Fruit fly (Drosophila melanogaster) whole organism: ENCODE measurements around the gene CG31075.

Source experiments
- CG8478 ChIP-seq: fragments of >200 bp; optimal IDR thresholded peaks from 2 replicates; lab custom pipeline; 2018; ENCODE audit warnings: inconsistent platforms
- Dll ChIP-seq: fragments of >200 bp; optimal IDR thresholded peaks from 2 replicates; lab custom pipeline; 2017
- EcR ChIP-seq, 2 experiments: fragments of >200 bp; optimal IDR thresholded peaks; 2 replicates each; lab custom pipeline; 2017; ENCODE audit warnings: missing biosample characterization in 2 of 2, missing genetic modification characterization in 2 of 2, missing genetic modification reagents in 2 of 2
- pan ChIP-seq: fragments of >200 bp; optimal IDR thresholded peaks from 2 replicates; lab custom pipeline; 2017
- psq ChIP-seq: fragments of >200 bp; optimal IDR thresholded peaks from 2 replicates; lab custom pipeline; 2017
- usp ChIP-seq: fragments of >200 bp; optimal IDR thresholded peaks from 2 replicates; lab custom pipeline; 2017; ENCODE audit warnings: missing biosample characterization, missing genetic modification characterization, mixed read lengths

Gene CG31075

DNA sequence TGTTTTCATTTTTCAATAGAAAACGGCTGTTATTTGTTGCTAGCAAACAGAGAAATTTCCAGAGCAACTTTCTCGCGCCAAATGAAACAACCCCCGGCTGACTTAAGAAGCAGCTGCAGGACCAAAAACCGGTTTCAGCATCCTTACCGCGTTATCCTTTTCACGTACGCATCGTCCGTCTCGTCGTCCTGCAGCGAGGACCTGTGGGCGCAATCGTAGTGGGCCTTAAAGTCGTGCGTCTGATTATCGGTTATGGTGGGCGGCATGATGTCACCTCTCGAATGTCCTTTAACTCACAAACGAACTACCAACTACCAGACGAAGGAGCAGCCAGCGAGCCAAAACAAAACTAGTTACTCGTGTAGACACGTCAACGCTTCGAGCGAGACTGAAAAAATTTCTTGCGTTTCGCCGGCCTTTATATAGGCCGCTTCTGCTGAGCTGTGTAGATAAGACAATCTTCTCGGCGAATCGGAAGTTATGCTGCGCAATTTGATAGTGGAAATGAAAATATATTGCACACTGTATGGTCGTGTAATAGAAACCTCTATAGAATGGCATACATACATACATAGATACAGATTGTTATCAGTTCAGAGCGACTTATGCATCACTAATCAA is 35.4 kb downstream of the CG31075 start:
- TF ChIP-seq pan (lab: Kevin White, UChicago) = no peak
- TF ChIP-seq EcR (GFP tag; optimal IDR thresholded peaks at IDR 0.05; lab: Kevin White, UChicago) = no peak
- no peak for TF ChIP-seq Dll
- TF ChIP-seq psq = no peak
- TF ChIP-seq usp (GFP tag; lab: Kevin White, UChicago) = no peak
- no peak for TF ChIP-seq CG8478 (lab: Kevin White, UChicago)

DNA sequence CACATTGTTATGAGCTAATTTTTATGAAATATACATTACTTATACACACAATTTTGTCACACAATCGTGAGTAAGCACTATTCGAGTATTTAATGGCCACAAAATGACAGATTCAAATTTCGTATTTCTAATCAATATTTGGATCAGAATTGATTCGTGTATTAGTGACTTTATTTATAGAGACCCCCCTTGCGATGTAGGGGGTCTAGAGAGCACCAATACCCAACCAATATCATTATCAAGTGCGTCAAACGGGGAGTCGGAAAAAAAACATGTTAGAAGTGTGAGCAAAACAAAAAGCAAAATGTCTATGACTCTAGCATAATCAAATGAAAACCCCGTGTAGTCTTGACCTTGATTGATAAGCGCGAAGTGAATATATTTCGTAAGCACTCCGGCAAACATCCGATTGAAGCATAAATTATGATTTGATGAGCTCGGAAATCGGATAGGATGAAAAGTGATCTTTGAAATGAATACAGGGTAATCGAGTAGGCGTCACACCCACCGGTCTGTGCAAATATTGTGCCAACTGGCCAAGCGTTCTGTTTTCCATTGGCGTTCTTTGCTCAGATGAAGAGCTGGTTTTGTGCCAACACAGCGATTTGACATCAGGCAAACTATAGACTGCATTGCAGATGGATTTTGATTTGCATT is 36.0 kb downstream of the CG31075 start:
- TF ChIP-seq Dll = no peak
- TF ChIP-seq usp (GFP tag; lab: Kevin White, UChicago) = no peak

DNA sequence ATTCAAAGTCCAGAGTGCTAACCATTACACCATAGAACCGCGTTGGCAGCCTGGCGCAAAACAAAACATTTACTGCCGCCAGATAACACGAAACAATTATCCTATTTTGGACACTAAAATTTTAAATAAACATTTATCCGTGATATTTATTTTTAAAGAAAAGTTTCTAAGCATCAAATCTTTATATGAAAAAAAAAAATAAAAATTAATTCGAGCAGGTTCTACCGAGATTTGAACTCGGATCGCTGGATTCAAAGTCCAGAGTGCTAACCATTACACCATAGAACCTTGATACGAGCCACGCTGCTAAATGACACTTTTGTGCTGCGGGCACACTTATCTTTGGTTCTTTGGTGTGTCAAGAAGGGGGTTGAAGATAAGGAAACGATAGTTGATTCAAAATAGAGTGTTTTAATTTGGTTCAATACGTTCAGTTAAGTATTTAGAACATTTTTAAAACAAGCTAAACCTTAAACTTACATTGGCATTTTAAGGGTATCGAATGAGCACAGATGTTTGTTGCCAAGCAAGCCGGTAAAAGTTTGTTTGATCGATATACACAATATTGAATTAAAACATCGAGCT is 40.9 kb downstream of the CG31075 start, which contains the start of gene Spag1:
Gene Spag1 (plus strand): TSS at position 535 of the 585 bp plus-strand sequence.
- no peak for TF ChIP-seq Dll
- no peak for TF ChIP-seq psq
- TF ChIP-seq pan (lab: Kevin White, UChicago) = no peak
- no peak for TF ChIP-seq EcR (GFP tag; optimal IDR thresholded peaks at IDR 0.05; lab: Kevin White, UChicago)
- no peak for TF ChIP-seq usp (GFP tag; lab: Kevin White, UChicago)

DNA sequence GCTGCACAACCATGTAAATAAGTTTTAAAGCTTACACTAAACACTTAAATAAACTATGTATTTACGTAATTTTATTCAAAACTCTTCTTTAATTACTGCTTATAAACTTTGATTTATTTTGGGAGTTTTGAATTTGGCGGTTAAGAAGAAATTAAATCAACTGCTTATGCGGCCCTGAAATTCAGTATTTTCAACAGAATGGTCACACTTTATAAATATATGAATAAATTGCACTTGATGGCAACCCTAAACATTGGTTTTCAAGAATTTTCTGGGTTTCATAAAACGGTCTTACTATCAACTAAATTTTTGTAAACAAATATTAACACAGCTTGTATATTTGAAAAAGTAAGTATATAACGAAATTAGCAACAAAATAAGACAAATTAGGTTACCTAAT is 43.1 kb downstream of the CG31075 start, which contains the start of gene CG14252:
Gene CG14252 (plus strand): TSS at position 302 of the 400 bp plus-strand sequence.
- TF ChIP-seq pan (lab: Kevin White, UChicago) = no peak
- no peak for TF ChIP-seq usp (GFP tag; lab: Kevin White, UChicago)
- no peak for TF ChIP-seq CG8478 (lab: Kevin White, UChicago)
- TF ChIP-seq Dll = no peak
- TF ChIP-seq EcR (GFP tag; optimal IDR thresholded peaks at IDR 0.05; lab: Kevin White, UChicago) = no peak
- TF ChIP-seq psq = no peak

DNA sequence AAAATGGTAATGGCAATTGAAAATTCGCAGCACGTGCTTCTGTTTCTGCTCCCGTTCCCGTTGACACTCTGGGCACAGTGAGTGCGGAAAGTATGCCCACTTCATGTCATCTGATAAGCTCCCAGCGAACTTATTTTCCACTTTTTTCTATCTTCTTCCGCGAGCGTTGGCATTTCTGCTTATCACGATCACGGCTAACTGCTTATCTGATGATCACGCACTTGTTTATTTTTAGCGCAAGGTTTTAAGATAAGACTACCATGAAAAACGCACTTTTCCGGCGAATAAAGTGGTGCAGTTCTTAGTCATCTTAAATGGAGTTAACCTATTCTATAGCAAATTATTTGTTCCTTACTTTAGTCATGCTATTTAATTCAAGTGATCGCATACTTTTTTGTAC is 50.9 kb downstream of the CG31075 start:
- no peak for TF ChIP-seq pan (lab: Kevin White, UChicago)
- no peak for TF ChIP-seq CG8478 (lab: Kevin White, UChicago)
- TF ChIP-seq EcR (GFP tag; optimal IDR thresholded peaks at IDR 0.05; lab: Kevin White, UChicago) = no peak
- TF ChIP-seq usp (GFP tag; lab: Kevin White, UChicago) = no peak
- TF ChIP-seq psq = no peak
- TF ChIP-seq Dll = no peak

DNA sequence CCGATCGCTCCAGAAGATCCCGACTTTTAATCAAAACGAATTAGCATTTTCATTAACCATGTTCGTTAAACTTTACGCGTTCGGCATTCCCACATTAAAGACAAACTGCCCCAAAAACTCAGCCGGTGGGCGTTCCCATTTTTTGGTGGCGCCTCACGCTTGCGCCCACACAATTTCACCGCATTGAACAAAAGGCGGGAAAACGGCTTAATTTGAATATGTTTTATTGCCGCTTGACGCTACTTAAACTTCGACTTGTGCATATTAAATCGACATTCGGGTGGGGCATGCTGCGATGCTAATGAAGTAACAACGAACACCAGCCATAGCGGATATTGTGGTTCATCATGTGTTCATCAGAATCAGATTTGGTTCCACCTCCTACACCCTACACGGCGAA is 51.8 kb downstream of the CG31075 start:
- TF ChIP-seq Dll (no peak), EcR (GFP tag; optimal IDR thresholded peaks at IDR 0.05; lab: Kevin White, UChicago) (no peak), usp (GFP tag; lab: Kevin White, UChicago) (no peak), CG8478 (lab: Kevin White, UChicago) (no peak), pan (lab: Kevin White, UChicago) (no peak), psq (no peak)
